Fruit fly (Drosophila melanogaster) S2 (cell line): ENCODE results near the gene GstO1.

Experiments used
- CG8478 ChIP-seq: fragments of >200 bp; optimal IDR thresholded peaks from 2 replicates; lab custom pipeline; 2018
- CTCF ChIP-seq, 2 experiments: fragments of >200 bp; optimal IDR thresholded peaks; 2 replicates each; lab custom pipeline; 2018

DNA sequence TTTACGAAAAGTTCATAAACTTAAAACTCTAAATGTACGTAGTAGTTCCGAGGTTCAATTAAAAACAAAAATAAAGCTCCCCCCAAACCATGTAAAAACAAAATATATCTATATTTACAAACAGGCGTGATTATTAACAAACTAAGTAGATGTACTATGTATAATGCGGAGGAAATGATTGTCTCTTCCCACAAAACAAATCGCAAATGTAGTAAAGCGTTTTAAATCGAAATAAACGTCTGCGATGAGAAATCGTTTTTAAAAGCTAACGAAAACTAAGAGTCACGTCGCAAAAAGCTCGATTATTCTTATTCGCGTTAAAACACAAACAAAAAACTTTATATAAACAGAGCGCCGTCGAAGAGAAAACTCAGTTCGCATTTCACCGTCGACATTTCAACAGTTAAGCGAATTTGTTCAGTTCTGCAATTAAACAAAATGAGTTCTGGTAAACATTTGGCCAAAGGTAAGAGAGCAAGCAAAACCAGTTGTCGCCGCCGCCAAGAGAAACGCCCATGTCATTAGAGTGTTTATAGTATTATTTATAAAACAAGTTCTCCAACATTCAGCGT is 6.1 kb downstream of the GstO1 start, which contains the start of gene GstO3:
- TF ChIP-seq CTCF (optimal IDR thresholded peaks at IDR 0.05; lab: Kevin White, UChicago) (no peak), CG8478 (lab: Kevin White, UChicago) (no peak)
